Fruit fly (Drosophila melanogaster) Kc167 (cell line): ENCODE results near the gene SmydA-2.

Experiments used
- Myc ChIP-seq: fragments of >200 bp; optimal IDR thresholded peaks from 2 replicates; lab custom pipeline; 2017; ENCODE audit warnings: missing external identifiers
- Sin3A ChIP-seq: fragments of >200 bp; optimal IDR thresholded peaks from 2 replicates; lab custom pipeline; 2018; ENCODE audit warnings: missing external identifiers
- h ChIP-seq: fragments of >200 bp; optimal IDR thresholded peaks from 3 replicates; lab custom pipeline; 2018; ENCODE audit warnings: missing external identifiers
- psq ChIP-seq: fragments of >200 bp; optimal IDR thresholded peaks from 2 replicates; lab custom pipeline; 2017; ENCODE audit warnings: missing external identifiers

- no peak for TF ChIP-seq Myc (lab: Kevin White, UChicago)
- no peak for TF ChIP-seq Sin3A (lab: Kevin White, UChicago)
- no peak for TF ChIP-seq h (lab: Kevin White, UChicago)
- no peak for TF ChIP-seq psq (lab: Kevin White, UChicago)
Measured at dm6 chr3L:18996774-18997589, 6.1 kb downstream of the SmydA-2 start.
